Fruit fly (Drosophila melanogaster): ENCODE measurements around the gene SmydA-8.

Gene SmydA-8

dm6 chrX:2166129-2166528 is 47.5 kb downstream of the SmydA-8 start (continued):
- TF ChIP-seq CG18764 (GFP tag; optimal IDR thresholded peaks at IDR 0.05) (no peak), CG7556 (GFP tag; optimal IDR thresholded peaks at IDR 0.05) (peak; percentile 29), Ptx1 (GFP tag; IDR thresholded peaks at IDR 0.05) (0 out of 2 replicates have a peak, but pooled peaks have one; percentile 14), NK7.1 (GFP tag; optimal IDR thresholded peaks at IDR 0.05) (no peak), psq (GFP tag; optimal IDR thresholded peaks at IDR 0.05) (no peak), stwl (tag; optimal IDR thresholded peaks at IDR 0.05) (no peak), CG10654 (GFP tag; optimal IDR thresholded peaks at IDR 0.05) (no peak), CG14441 (GFP tag; IDR thresholded peaks at IDR 0.05) (0 out of 2 replicates have a peak, but pooled peaks have one; percentile 14), crol (GFP tag; IDR thresholded peaks at IDR 0.05) (no peak), z (GFP tag; IDR thresholded peaks at IDR 0.05) (no peak), CG2678 (tag; optimal IDR thresholded peaks at IDR 0.05) (peak; percentile 35), lov (optimal IDR thresholded peaks at IDR 0.05) (no peak), lov (GFP tag; IDR thresholded peaks at IDR 0.05) (no peak), maf-S (GFP tag; optimal IDR thresholded peaks at IDR 0.05) (no peak), Asciz (GFP tag; optimal IDR thresholded peaks at IDR 0.05) (peak; percentile 44), Drgx (GFP tag; IDR thresholded peaks at IDR 0.05) (peak; percentile 81), nom (GFP tag; optimal IDR thresholded peaks at IDR 0.05) (no peak), gcm2 (GFP tag; optimal IDR thresholded peaks at IDR 0.05) (no peak), HLH54F (GFP tag; optimal IDR thresholded peaks at IDR 0.05) (no peak), fu2 (GFP tag; optimal IDR thresholded peaks at IDR 0.05) (no peak), sens-2 (GFP tag; IDR thresholded peaks at IDR 0.05) (no peak), Blimp-1 (GFP tag; optimal IDR thresholded peaks at IDR 0.05) (peak; percentile 59), pum (GFP tag; optimal IDR thresholded peaks at IDR 0.05) (no peak), Dll (GFP tag; IDR thresholded peaks at IDR 0.05; ENCODE audit: partially characterized antibody) (no peak), toy (GFP tag; IDR thresholded peaks at IDR 0.05) (no peak), Gsc (GFP tag; IDR thresholded peaks at IDR 0.05) (no peak), NC2α (GFP tag; optimal IDR thresholded peaks at IDR 0.05) (no peak), CG18011 (GFP tag; optimal IDR thresholded peaks at IDR 0.05) (no peak), amos (GFP tag; IDR thresholded peaks at IDR 0.05; ENCODE audit: partially characterized antibody) (no peak), knrl (GFP tag; IDR thresholded peaks at IDR 0.05; ENCODE audit: partially characterized antibody) (no peak), CG11560 (tag; IDR thresholded peaks at IDR 0.05) (no peak), CG6654 (GFP tag; optimal IDR thresholded peaks at IDR 0.05) (no peak), CG12104 (GFP tag; optimal IDR thresholded peaks at IDR 0.05) (no peak), CG34422 (GFP tag; IDR thresholded peaks at IDR 0.05) (0 out of 3 replicates have a peak, but pooled peaks have one; percentile 15), Nf-YC (tag; optimal IDR thresholded peaks at IDR 0.05) (no peak), CG10979 (tag; optimal IDR thresholded peaks at IDR 0.05) (peak; percentile 53)

DNA sequence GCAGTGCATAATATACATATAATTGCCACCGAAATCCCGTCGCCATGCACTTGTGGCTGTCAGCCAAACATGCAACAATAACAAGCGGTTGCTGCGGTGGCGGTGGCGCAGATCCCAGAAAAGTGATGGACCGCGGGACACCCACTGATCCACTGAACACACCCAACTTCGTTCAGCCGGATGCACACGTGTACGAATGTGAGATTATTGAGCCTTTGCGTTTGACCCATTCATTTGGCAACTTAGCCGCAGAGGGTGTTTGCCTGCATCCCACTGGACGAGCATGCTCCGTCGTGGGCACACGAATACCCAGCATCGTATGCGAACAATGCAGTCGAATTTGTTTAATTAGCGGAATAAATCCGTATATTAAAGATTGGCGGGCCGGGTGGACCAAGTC is 48.2 kb downstream of the SmydA-8 start:
- TF ChIP-seq Drgx (GFP tag; IDR thresholded peaks at IDR 0.05) (peak; percentile 81), Awh (GFP tag; IDR thresholded peaks at IDR 0.05) (no peak), CG8359 (GFP tag; optimal IDR thresholded peaks at IDR 0.05; ENCODE audit: borderline replicate concordance) (no peak), h (optimal IDR thresholded peaks at IDR 0.05) (no peak), CG7271 (tag; optimal IDR thresholded peaks at IDR 0.05) (no peak), Hand (GFP tag; optimal IDR thresholded peaks at IDR 0.05) (no peak), CG3726 (GFP tag; IDR thresholded peaks at IDR 0.05) (0 out of 3 replicates have a peak, but pooled peaks have one; percentile 41), Lhr (GFP tag; optimal IDR thresholded peaks at IDR 0.05) (no peak), Ets65A (GFP tag) (peak; percentile 46), CG1603 (tag; optimal IDR thresholded peaks at IDR 0.05) (peak; percentile 9)
